Worm (Caenorhabditis elegans) whole organism, early embryonic: ENCODE data around the gene sek-3.

Experiments
- ama-1 ChIP-seq: fragments of 150-350 bp; optimal IDR thresholded peaks from 2 replicates; lab custom pipeline; 2014
- ceh-36 ChIP-seq: sonication (generic microtip); optimal IDR thresholded peaks from 2 replicates; lab custom pipeline; 2016; ENCODE audit warnings: missing genetic modification characterization, inconsistent platforms, missing compliant biosample characterization
- hmbx-1 ChIP-seq: sonication (generic microtip); optimal IDR thresholded peaks from 2 replicates; lab custom pipeline; 2016; ENCODE audit warnings: mild to moderate bottlenecking, missing genetic modification characterization, missing compliant biosample characterization

DNA sequence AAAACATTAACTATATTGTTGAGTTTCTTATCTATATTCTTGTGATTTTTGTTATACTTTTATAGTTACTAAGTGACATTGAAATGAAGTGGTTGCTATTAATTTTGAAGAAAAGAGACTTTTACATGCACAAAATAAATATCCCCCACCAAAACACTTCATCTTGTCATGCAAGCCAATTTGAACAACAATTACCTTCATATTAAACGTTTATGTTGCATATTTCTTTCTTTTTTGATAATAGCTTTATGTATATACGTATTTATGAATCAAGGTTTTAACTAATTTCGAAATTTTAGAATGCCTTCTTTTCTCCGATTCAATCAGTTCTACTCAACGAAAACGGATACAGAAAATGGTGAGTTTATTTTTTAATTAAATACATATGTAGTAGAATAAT lies 50.1 kb downstream of the sek-3 start, which contains the start of gene clc-7:
- TF ChIP-seq hmbx-1 (tag; lab: Kevin White, UChicago) (no peak), ceh-36 (no peak), ama-1 (lab: Kevin White, UChicago) (no peak)
